Worm (Caenorhabditis elegans): Measurements from ENCODE around the gene F46B6.5.

DNA sequence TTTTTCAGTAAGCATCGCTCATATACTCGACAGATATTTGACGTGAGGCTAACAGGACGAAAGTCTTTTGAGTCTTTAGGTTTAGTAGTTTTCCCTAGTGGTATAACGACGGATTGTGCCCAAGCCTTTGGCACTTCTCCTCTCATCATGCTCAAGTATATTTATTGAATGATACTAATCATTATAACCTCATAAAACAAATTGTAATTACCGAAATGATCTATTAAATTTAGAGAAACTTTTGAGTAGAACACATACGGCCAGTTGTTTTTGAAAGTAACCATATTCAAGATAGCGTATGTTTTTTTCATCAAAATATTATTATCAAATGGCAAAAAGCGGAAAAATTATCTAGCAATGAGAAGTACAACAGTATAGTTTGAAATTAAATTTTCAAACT, 11.6 kb downstream of the F46B6.5 start:
- TF ChIP-seq flt-1 (GFP tag; IDR thresholded peaks at IDR 0.05) (no peak), ama-1 (optimal IDR thresholded peaks at IDR 0.05) (no peak), pes-1 (GFP tag; IDR thresholded peaks at IDR 0.05) (no peak), scrt-1 (GFP tag; IDR thresholded peaks at IDR 0.05) (no peak), hnd-1 (tag; optimal IDR thresholded peaks at IDR 0.05) (no peak), sea-1 (GFP tag; conservative IDR thresholded peaks at IDR 0.05) (no peak), hmg-4 (GFP tag; optimal IDR thresholded peaks at IDR 0.05) (no peak), tbx-37 (GFP tag; conservative IDR thresholded peaks at IDR 0.05) (no peak), ets-7 (tag; optimal IDR thresholded peaks at IDR 0.05) (no peak), tra-4 (tag; optimal IDR thresholded peaks at IDR 0.05) (no peak)
